Worm (Caenorhabditis elegans) whole organism, L4 larva: ENCODE results near the gene daf-41.

Experiments
- F10B5.3 ChIP-seq: sonication (generic microtip); optimal IDR thresholded peaks from 2 replicates; lab custom pipeline; 2016; ENCODE audit warnings: mild to moderate bottlenecking, missing genetic modification characterization, missing compliant biosample characterization
- F26F4.8 ChIP-seq: fragments of 200-800 bp; sonication (Bioruptor generic); conservative IDR thresholded peaks from 2 replicates; pipeline ENCODE4 v1.3.6; 2022; ENCODE audit warnings: missing genetic modification characterization, missing compliant biosample characterization
- F37D6.2 ChIP-seq: sonication (generic microtip); optimal IDR thresholded peaks from 2 replicates; lab custom pipeline; 2016; ENCODE audit warnings: mild to moderate bottlenecking, missing genetic modification characterization, missing compliant biosample characterization
- F49E8.2 ChIP-seq: sonication (generic microtip); optimal IDR thresholded peaks from 2 replicates; lab custom pipeline; 2016; ENCODE audit warnings: missing compliant biosample characterization, mild to moderate bottlenecking, missing genetic modification characterization, borderline replicate concordance
- T20F7.1 ChIP-seq: fragments of 200-800 bp; sonication (Bioruptor generic); optimal IDR thresholded peaks from 2 replicates; lab custom pipeline; 2018; ENCODE audit warnings: mild to moderate bottlenecking, missing genetic modification characterization, missing compliant biosample characterization
- Y105C5A.15 ChIP-seq: fragments of 200-800 bp; sonication (Bioruptor generic); IDR thresholded peaks from 2 replicates; pipeline ENCODE4 v1.3.6; 2022; ENCODE audit warnings: missing genetic modification characterization, missing compliant biosample characterization
- Y75B8A.6 ChIP-seq: fragments of 200-800 bp; sonication (Bioruptor generic); IDR thresholded peaks from 2 replicates; pipeline ENCODE4 v1.3.6; 2022; ENCODE audit warnings: missing genetic modification reagents, missing genetic modification characterization, missing compliant biosample characterization
- ceh-20 ChIP-seq: fragments of 200-800 bp; sonication (Bioruptor generic); IDR thresholded peaks from 2 replicates; pipeline ENCODE4 v1.3.6; 2022; ENCODE audit warnings: missing genetic modification reagents, missing genetic modification characterization, missing compliant biosample characterization
- ceh-44 ChIP-seq: fragments of 200-800 bp; sonication (Bioruptor generic); IDR thresholded peaks from 2 replicates; pipeline ENCODE4 v1.3.6; 2022; ENCODE audit warnings: missing genetic modification reagents, missing genetic modification characterization, missing compliant biosample characterization
- ceh-62 ChIP-seq: sonication (generic microtip); optimal IDR thresholded peaks from 2 replicates; lab custom pipeline; 2017; ENCODE audit warnings: missing biosample characterization, missing genetic modification characterization
- ctbp-1 ChIP-seq: fragments of 200-800 bp; sonication (Bioruptor generic); IDR thresholded peaks from 2 replicates; pipeline ENCODE4 v1.3.6; 2022; ENCODE audit warnings: missing genetic modification reagents, missing genetic modification characterization, missing compliant biosample characterization
- daf-12 ChIP-seq: fragments of 150-350 bp; optimal IDR thresholded peaks from 2 replicates; lab custom pipeline; 2014; ENCODE audit warnings: missing biosample characterization, missing genetic modification reagents, missing genetic modification characterization
- daf-16 ChIP-seq, 3 experiments: sonication (generic microtip); optimal IDR thresholded peaks; 2 replicates each; lab custom pipeline; 2016 to 2017; ENCODE audit warnings: missing genetic modification characterization in 3 of 3, missing genetic modification reagents in 3 of 3, mild to moderate bottlenecking in 2 of 3, missing compliant biosample characterization in 2 of 3, missing biosample characterization in 1 of 3, moderate library complexity in 1 of 3
- daf-8 ChIP-seq: fragments of 200-800 bp; sonication (Bioruptor generic); IDR thresholded peaks from 2 replicates; pipeline ENCODE4 v1.3.6; 2022; ENCODE audit warnings: missing genetic modification characterization, missing compliant biosample characterization
- dmd-6 ChIP-seq: fragments of 200-800 bp; sonication (Bioruptor generic); IDR thresholded peaks from 2 replicates; pipeline ENCODE4 v1.3.6; 2022; ENCODE audit warnings: missing genetic modification reagents, missing genetic modification characterization, missing compliant biosample characterization
- dmd-8 ChIP-seq: fragments of 200-800 bp; sonication (Bioruptor generic); IDR thresholded peaks from 2 replicates; pipeline ENCODE4 v1.3.6; 2022; ENCODE audit warnings: missing genetic modification characterization, missing compliant biosample characterization
- duxl-1 ChIP-seq: sonication (generic microtip); optimal IDR thresholded peaks from 2 replicates; lab custom pipeline; 2016; ENCODE audit warnings: mild to moderate bottlenecking, missing genetic modification characterization, moderate library complexity, missing compliant biosample characterization; ENCODE audit not compliant: poor library complexity
- dve-1 ChIP-seq: sonication (generic microtip); optimal IDR thresholded peaks from 2 replicates; lab custom pipeline; 2017; ENCODE audit warnings: antibody characterized with exemption, mild to moderate bottlenecking, missing genetic modification characterization, missing compliant biosample characterization; ENCODE audit not compliant: insufficient read depth
- egl-27 ChIP-seq: sonication (generic microtip); optimal IDR thresholded peaks from 3 replicates; lab custom pipeline; 2017; ENCODE audit warnings: missing biosample characterization, missing genetic modification reagents, missing genetic modification characterization
- egl-43 ChIP-seq: fragments of 200-800 bp; sonication (Bioruptor generic); IDR thresholded peaks from 2 replicates; pipeline ENCODE4 v1.3.6; 2022; ENCODE audit warnings: missing genetic modification reagents, missing genetic modification characterization, missing compliant biosample characterization
- fkh-10 ChIP-seq: fragments of 150-350 bp; optimal IDR thresholded peaks from 2 replicates; lab custom pipeline; 2014; ENCODE audit warnings: missing biosample characterization, missing genetic modification reagents, missing genetic modification characterization
- fos-1 ChIP-seq: fragments of 150-350 bp; optimal IDR thresholded peaks from 2 replicates; lab custom pipeline; 2014; ENCODE audit warnings: missing biosample characterization, missing genetic modification characterization
- gei-8 ChIP-seq: fragments of 200-800 bp; sonication (Bioruptor generic); optimal IDR thresholded peaks from 2 replicates; lab custom pipeline; 2018; ENCODE audit warnings: mild to moderate bottlenecking, missing genetic modification characterization, missing compliant biosample characterization
- hlh-11 ChIP-seq: fragments of 200-800 bp; sonication (Bioruptor generic); optimal IDR thresholded peaks from 2 replicates; lab custom pipeline; 2018; ENCODE audit warnings: mild to moderate bottlenecking, missing genetic modification characterization, missing compliant biosample characterization
- jun-1 ChIP-seq: fragments of 150-350 bp; optimal IDR thresholded peaks from 2 replicates; lab custom pipeline; 2014; ENCODE audit warnings: missing biosample characterization, missing genetic modification reagents, missing genetic modification characterization
- lim-7 ChIP-seq: fragments of 200-800 bp; sonication (Bioruptor generic); IDR thresholded peaks from 2 replicates; pipeline ENCODE4 v1.3.6; 2022; ENCODE audit warnings: missing genetic modification characterization, missing compliant biosample characterization
- lin-13 ChIP-seq: fragments of 150-350 bp; optimal IDR thresholded peaks from 2 replicates; lab custom pipeline; 2014; ENCODE audit warnings: missing biosample characterization, missing genetic modification reagents, missing genetic modification characterization
- lin-15B ChIP-seq: fragments of 150-350 bp; sonication (generic microtip); optimal IDR thresholded peaks from 3 replicates; lab custom pipeline; 2014; ENCODE audit warnings: missing biosample characterization, missing genetic modification characterization
- lin-29 ChIP-seq: fragments of 200-800 bp; sonication (Bioruptor generic); IDR thresholded peaks from 2 replicates; pipeline ENCODE4 v1.3.6; 2022; ENCODE audit warnings: missing genetic modification reagents, missing genetic modification characterization, missing compliant biosample characterization
- lin-38 ChIP-seq: fragments of 200-800 bp; sonication (Bioruptor generic); IDR thresholded peaks from 2 replicates; pipeline ENCODE4 v1.3.6; 2022; ENCODE audit warnings: missing genetic modification reagents, missing genetic modification characterization, missing compliant biosample characterization
- lin-39 ChIP-seq: fragments of 150-350 bp; optimal IDR thresholded peaks from 2 replicates; lab custom pipeline; 2014; ENCODE audit warnings: missing biosample characterization, missing genetic modification reagents, missing genetic modification characterization
- lir-3 ChIP-seq: sonication (generic microtip); optimal IDR thresholded peaks from 2 replicates; lab custom pipeline; 2016; ENCODE audit warnings: mild to moderate bottlenecking, missing genetic modification characterization, missing compliant biosample characterization
- lsy-2 ChIP-seq, 2 experiments: fragments of 150-350 bp in 1 of 2; sonication (generic microtip) in 1 of 2; optimal IDR thresholded peaks; 2 replicates each; lab custom pipeline; 2014 to 2017; ENCODE audit warnings: missing biosample characterization in 2 of 2, missing genetic modification characterization in 2 of 2
- mep-1 ChIP-seq: fragments of 150-350 bp; sonication (generic microtip); optimal IDR thresholded peaks from 3 replicates; lab custom pipeline; 2014; ENCODE audit warnings: missing biosample characterization, missing genetic modification characterization
- nhr-10 ChIP-seq: fragments of 150-350 bp; optimal IDR thresholded peaks from 2 replicates; lab custom pipeline; 2014; ENCODE audit warnings: missing biosample characterization, missing genetic modification characterization
- nhr-11 ChIP-seq: fragments of 150-350 bp; optimal IDR thresholded peaks from 2 replicates; lab custom pipeline; 2014; ENCODE audit warnings: missing biosample characterization, missing genetic modification characterization
- nhr-237 ChIP-seq: sonication (generic microtip); optimal IDR thresholded peaks from 2 replicates; lab custom pipeline; 2017; ENCODE audit warnings: missing biosample characterization, missing genetic modification characterization
- nhr-25 ChIP-seq: sonication (generic microtip); optimal IDR thresholded peaks from 2 replicates; lab custom pipeline; 2017; ENCODE audit warnings: missing genetic modification characterization, mild to moderate bottlenecking, missing compliant biosample characterization, antibody characterized with exemption, moderate library complexity, borderline replicate concordance; ENCODE audit not compliant: insufficient read depth
- nhr-77 ChIP-seq: fragments of 150-350 bp; optimal IDR thresholded peaks from 2 replicates; lab custom pipeline; 2014; ENCODE audit warnings: missing biosample characterization, missing genetic modification characterization
- php-3 ChIP-seq: fragments of 200-800 bp; sonication (Bioruptor generic); IDR thresholded peaks from 2 replicates; pipeline ENCODE4 v1.3.6; 2022; ENCODE audit warnings: missing genetic modification reagents, missing genetic modification characterization, missing compliant biosample characterization
- pqm-1 ChIP-seq: sonication (generic microtip); optimal IDR thresholded peaks from 2 replicates; lab custom pipeline; 2017; ENCODE audit warnings: missing biosample characterization, missing genetic modification characterization
- rbr-2 ChIP-seq: sonication (generic microtip); optimal IDR thresholded peaks from 2 replicates; lab custom pipeline; 2016; ENCODE audit warnings: missing genotype, missing genetic modification characterization, missing compliant biosample characterization
- sdz-12 ChIP-seq: fragments of 200-800 bp; sonication (Bioruptor generic); optimal IDR thresholded peaks from 2 replicates; lab custom pipeline; 2018; ENCODE audit warnings: mild to moderate bottlenecking, missing genetic modification characterization, missing compliant biosample characterization
- snpc-1.2 ChIP-seq: fragments of 200-800 bp; sonication (Bioruptor generic); IDR thresholded peaks from 2 replicates; pipeline ENCODE4 v1.3.6; 2022; ENCODE audit warnings: missing genetic modification reagents, missing genetic modification characterization, missing compliant biosample characterization
- unc-130 ChIP-seq: sonication (generic microtip); optimal IDR thresholded peaks from 2 replicates; lab custom pipeline; 2016; ENCODE audit warnings: missing genetic modification reagents, missing genetic modification characterization, missing compliant biosample characterization
- unc-39 ChIP-seq: sonication (generic microtip); optimal IDR thresholded peaks from 2 replicates; lab custom pipeline; 2017; ENCODE audit warnings: missing biosample characterization, missing genetic modification characterization
- unc-62 ChIP-seq, 3 experiments: fragments of 150-350 bp in 1 of 3; sonication (generic microtip); optimal IDR thresholded peaks in 2 of 3; peaks in 1 of 3; 1 replicate in 1 of 3; 2 replicates in 2 of 3; lab custom pipeline; 2014 to 2017; ENCODE audit warnings: missing biosample characterization in 3 of 3, missing genetic modification characterization in 3 of 3, missing genetic modification reagents in 3 of 3, missing genotype in 1 of 3
- zip-11 ChIP-seq: fragments of 200-800 bp; sonication (Bioruptor generic); IDR thresholded peaks from 2 replicates; pipeline ENCODE4 v1.3.6; 2022; ENCODE audit warnings: missing genetic modification characterization, missing compliant biosample characterization
- ztf-7 ChIP-seq: fragments of 150-350 bp; optimal IDR thresholded peaks from 2 replicates; lab custom pipeline; 2014; ENCODE audit warnings: missing biosample characterization, missing genetic modification characterization

Gene daf-41

ce11 chrIII:5294867-5295266 is 20.3 kb upstream of the daf-41 start (continued):
- TF ChIP-seq lim-7 (GFP tag; lab: Robert Waterston, UW): peak; percentile 96
- peak; percentile 44 for TF ChIP-seq nhr-11 (tag; lab: Kevin White, UChicago)
- no peak for TF ChIP-seq fos-1 (tag; lab: Kevin White, UChicago)
- TF ChIP-seq Y105C5A.15 (GFP tag; lab: Robert Waterston, UW): 0 out of 2 replicates have a peak, but pooled peaks have one; percentile 47
- TF ChIP-seq lin-39 (tag; lab: Kevin White, UChicago): no peak
- no peak for TF ChIP-seq jun-1 (tag; lab: Kevin White, UChicago)
- peak; percentile 35 for TF ChIP-seq F49E8.2
- peak; percentile 97 for TF ChIP-seq egl-43 (GFP tag; lab: Robert Waterston, UW)
- TF ChIP-seq pqm-1 (tag; lab: Kevin White, UChicago): no peak
- peak; percentile 93 for TF ChIP-seq F26F4.8
- TF ChIP-seq ceh-20 (GFP tag; lab: Robert Waterston, UW): peak; percentile 71; the same call in 1 of the 2 replicates
- TF ChIP-seq lin-15B: no peak
- TF ChIP-seq nhr-237: no peak
- peak; percentile 50 for TF ChIP-seq dve-1 (tag; lab: Kevin White, UChicago)
- TF ChIP-seq T20F7.1 (GFP tag; lab: Kevin White, UChicago): peak; percentile 47
- TF ChIP-seq ztf-7 (tag; lab: Kevin White, UChicago): no peak
- no peak for TF ChIP-seq unc-39 (tag; lab: Kevin White, UChicago)
- TF ChIP-seq lin-38 (GFP tag; lab: Robert Waterston, UW): peak; percentile 83
- no peak for TF ChIP-seq daf-8 (GFP tag; lab: Robert Waterston, UW)
- peak; percentile 51 for TF ChIP-seq F37D6.2 (tag; lab: Kevin White, UChicago)
- TF ChIP-seq daf-16 (GFP tag; optimal IDR thresholded peaks at IDR 0.05; lab: Kevin White, UChicago): peak; percentile 78 to 86
- peak; percentile 46 for TF ChIP-seq daf-16 (tag; optimal IDR thresholded peaks at IDR 0.05; lab: Kevin White, UChicago)
- peak; percentile 46; the same call in 1 of the 2 replicates for TF ChIP-seq snpc-1.2
- 0 out of 2 replicates have a peak, but pooled peaks have one; percentile 80 for TF ChIP-seq Y75B8A.6 (GFP tag; lab: Robert Waterston, UW)
- no peak for TF ChIP-seq nhr-10 (tag; lab: Kevin White, UChicago)
- no peak for TF ChIP-seq fkh-10
- TF ChIP-seq egl-27 (tag; lab: Kevin White, UChicago): no peak
- no peak for TF ChIP-seq daf-12 (tag; lab: Kevin White, UChicago)
- TF ChIP-seq hlh-11 (tag; lab: Kevin White, UChicago): no peak
- no peak for TF ChIP-seq ceh-62 (tag; lab: Kevin White, UChicago)
- TF ChIP-seq zip-11 (GFP tag; lab: Robert Waterston, UW): peak; percentile 58; the same call in 1 of the 2 replicates
- TF ChIP-seq unc-130 (GFP tag; lab: Kevin White, UChicago): peak; percentile 78
- TF ChIP-seq duxl-1 (tag; lab: Kevin White, UChicago): peak; percentile 71
- TF ChIP-seq dmd-8 (GFP tag; lab: Robert Waterston, UW): peak; percentile 97
- TF ChIP-seq lin-29: 0 out of 2 replicates have a peak, but pooled peaks have one; percentile 39
- TF ChIP-seq dmd-6 (GFP tag; lab: Robert Waterston, UW): peak; percentile 59

DNA sequence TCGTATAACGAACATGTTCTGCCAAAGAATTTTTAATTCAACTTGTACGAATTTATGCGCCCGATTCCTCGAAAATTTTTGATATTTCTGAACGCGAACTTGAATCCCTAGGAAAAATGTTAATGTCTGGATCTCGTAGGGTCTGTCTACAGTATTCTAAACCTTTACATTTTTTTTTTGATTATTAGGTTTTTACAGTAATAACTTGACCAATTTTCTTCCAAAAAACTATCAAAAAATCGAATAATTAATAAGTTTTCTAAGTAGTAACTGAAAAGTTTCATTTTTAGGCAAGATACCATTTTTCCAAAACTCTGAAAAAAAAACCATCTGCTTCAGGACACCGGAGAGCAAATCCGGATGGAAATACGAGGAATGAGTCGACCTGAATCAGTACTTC is 19.7 kb upstream of the daf-41 start:
- TF ChIP-seq unc-62 (GFP tag; optimal IDR thresholded peaks at IDR 0.05 in 1 of 2; lab: Kevin White, UChicago) (peak in 1 of 2 experiments; percentile 92), unc-62 (tag; optimal IDR thresholded peaks at IDR 0.05; lab: Kevin White, UChicago) (no peak), ceh-44 (GFP tag; lab: Robert Waterston, UW) (no peak)

DNA sequence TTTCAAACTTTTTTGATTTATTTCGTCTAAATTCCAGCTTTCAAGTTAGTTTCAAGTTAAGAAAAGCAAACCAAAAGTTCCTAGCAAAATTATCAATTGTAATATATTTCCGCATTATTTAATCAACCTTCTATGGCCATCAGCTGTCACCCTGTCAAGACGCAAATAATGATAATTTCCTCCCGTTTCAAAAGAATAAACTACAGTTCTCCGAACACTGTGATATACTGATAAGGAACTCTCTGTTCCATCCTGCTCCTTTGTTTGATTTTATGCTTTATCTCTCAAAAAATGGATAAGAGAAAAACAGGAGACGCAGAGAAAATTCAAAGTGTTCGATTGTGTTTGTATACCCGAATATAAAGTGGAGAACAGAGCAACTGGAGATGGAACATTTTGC is 16.7 kb upstream of the daf-41 start:
- TF ChIP-seq nhr-25 (tag; lab: Kevin White, UChicago) (no peak), lir-3 (tag; lab: Kevin White, UChicago) (no peak), mep-1 (no peak), nhr-77 (tag; lab: Kevin White, UChicago) (no peak), lsy-2 (tag; optimal IDR thresholded peaks at IDR 0.05; lab: Kevin White, UChicago) (no peak), rbr-2 (tag; lab: Kevin White, UChicago) (no peak), ztf-7 (tag; lab: Kevin White, UChicago) (no peak), pqm-1 (tag; lab: Kevin White, UChicago) (peak; percentile 85), lin-13 (no peak), gei-8 (GFP tag; lab: Kevin White, UChicago) (no peak), hlh-11 (tag; lab: Kevin White, UChicago) (peak; percentile 64), php-3 (GFP tag; lab: Robert Waterston, UW) (0 out of 2 replicates have a peak, but pooled peaks have one; percentile 33), ctbp-1 (GFP tag; lab: Robert Waterston, UW) (no peak), sdz-12 (no peak), F10B5.3 (tag; lab: Kevin White, UChicago) (no peak)
